1 fruit fly cellular context compared by ENCODE assay signal in the genomic region with DNA sequence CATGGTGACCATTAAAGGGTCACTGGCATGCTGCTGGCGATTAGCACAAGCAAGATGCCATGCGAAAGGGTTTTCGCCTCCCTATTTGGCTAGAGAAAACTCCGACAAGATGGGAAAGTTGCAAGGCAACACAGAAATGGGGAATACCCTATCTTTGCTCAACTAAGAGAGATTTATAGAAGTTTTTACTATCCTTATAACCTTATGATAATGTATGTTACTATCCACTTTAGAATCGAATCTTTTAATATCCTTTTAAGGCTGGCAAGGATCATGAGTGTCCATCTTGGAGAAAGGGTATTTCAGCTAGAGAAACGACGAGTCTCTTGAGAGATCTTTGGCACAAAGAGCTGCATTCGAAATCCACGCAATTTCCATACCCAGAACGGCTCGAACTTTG.
TF ChIP-seq lines count a peak whose summit lies in the region.

No protein-coding gene starts in this region.

TF ChIP-seq in whole organism, prepupa, 60 proteins besides CTCF, POLR2A, EP300 and RAD21 (continued from another document):
- TF ChIP-seq CG15336 (GFP tag; IDR thresholded peaks at IDR 0.05; lab: Robert Waterston, UW) = no peak
- no peak for TF ChIP-seq CG6276 (GFP tag; optimal IDR thresholded peaks at IDR 0.05; lab: Kevin White, UChicago)
- no peak for TF ChIP-seq CG11294 (GFP tag; IDR thresholded peaks at IDR 0.05; lab: Robert Waterston, UW)
